Fruit fly (Drosophila melanogaster) whole organism, embryonic: Measurements from ENCODE around the gene CG9372.
A peak's percentile ranks its signal among the peaks of the same experiment; 100 is the strongest.

Experiments used
- Abd-B ChIP-seq: fragments of 200-800 bp; sonication (Bioruptor generic); optimal IDR thresholded peaks from 2 replicates; lab custom pipeline; 2018; ENCODE audit warnings: missing biosample characterization, mild to moderate bottlenecking, missing genetic modification characterization, moderate library complexity
- Aef1 ChIP-seq: fragments of 200-800 bp; sonication (Bioruptor generic); IDR thresholded peaks from 3 replicates; pipeline ENCODE4 v1.3.6; 2022; ENCODE audit warnings: missing biosample characterization, missing genetic modification characterization
- CG14014 ChIP-seq: fragments of 200-800 bp; sonication (Bioruptor generic); IDR thresholded peaks from 2 replicates; pipeline ENCODE4 v1.3.6; 2022; ENCODE audit warnings: missing biosample characterization, missing genetic modification characterization
- CG14667 ChIP-seq: fragments of 200-800 bp; sonication (Bioruptor generic); IDR thresholded peaks from 2 replicates; pipeline ENCODE4 v1.3.6; 2022; ENCODE audit warnings: missing biosample characterization, missing genetic modification characterization
- CG15269 ChIP-seq: fragments of 200-800 bp; sonication (Bioruptor generic); optimal IDR thresholded peaks from 2 replicates; lab custom pipeline; 2018; ENCODE audit warnings: missing biosample characterization, mild to moderate bottlenecking, missing genetic modification characterization, moderate library complexity
- CG1529 ChIP-seq: fragments of 200-800 bp; sonication (Bioruptor generic); optimal IDR thresholded peaks from 3 replicates; lab custom pipeline; 2018; ENCODE audit warnings: missing biosample characterization, missing genetic modification characterization
- CG1602 ChIP-seq: fragments of 200-800 bp; sonication (Bioruptor generic); optimal IDR thresholded peaks from 3 replicates; lab custom pipeline; 2016; ENCODE audit warnings: missing biosample characterization, missing genetic modification characterization
- CG1603 ChIP-seq: fragments of 200-800 bp; sonication (Bioruptor generic); optimal IDR thresholded peaks from 2 replicates; lab custom pipeline; 2019; ENCODE audit warnings: missing biosample characterization, mild to moderate bottlenecking, missing genetic modification characterization, moderate library complexity
- CG2120 ChIP-seq: fragments of 200-800 bp; sonication (Bioruptor generic); optimal IDR thresholded peaks from 3 replicates; lab custom pipeline; 2016; ENCODE audit warnings: missing biosample characterization, missing genetic modification characterization
- CG32767 ChIP-seq: fragments of 200-800 bp; sonication (Bioruptor generic); IDR thresholded peaks from 2 replicates; pipeline ENCODE4 v1.3.6; 2022; ENCODE audit warnings: missing biosample characterization, missing genetic modification characterization
- CG5180 ChIP-seq: fragments of 200-800 bp; sonication (Bioruptor generic); optimal IDR thresholded peaks from 3 replicates; lab custom pipeline; 2017; ENCODE audit warnings: missing biosample characterization, missing genetic modification characterization, mild to moderate bottlenecking, moderate library complexity, missing genetic modification reagents
- CG6813 ChIP-seq: fragments of 200-800 bp; sonication (Bioruptor generic); optimal IDR thresholded peaks from 2 replicates; lab custom pipeline; 2017; ENCODE audit warnings: missing biosample characterization, missing genetic modification characterization, mild to moderate bottlenecking, moderate library complexity, missing genetic modification reagents
- CG7271 ChIP-seq: fragments of 200-800 bp; sonication (Bioruptor generic); optimal IDR thresholded peaks from 2 replicates; lab custom pipeline; 2018; ENCODE audit warnings: missing biosample characterization, mild to moderate bottlenecking, missing genetic modification characterization, moderate library complexity
- CG9932 ChIP-seq: fragments of 200-800 bp; sonication (Bioruptor generic); IDR thresholded peaks from 2 replicates; pipeline ENCODE4 v1.3.6; 2022; ENCODE audit warnings: missing biosample characterization, missing genetic modification characterization
- CTCF ChIP-seq: fragments of 200-800 bp; sonication (Bioruptor generic); optimal IDR thresholded peaks from 2 replicates; lab custom pipeline; 2017; ENCODE audit warnings: missing biosample characterization, mild to moderate bottlenecking, missing genetic modification characterization, moderate library complexity
- D ChIP-seq, 2 experiments: fragments of 200-800 bp in 1 of 2; fragments of >200 bp in 1 of 2; sonication (Bioruptor generic) in 1 of 2; optimal IDR thresholded peaks; 2 replicates in 1 of 2; 3 replicates in 1 of 2; lab custom pipeline; 2017; ENCODE audit warnings: mild to moderate bottlenecking in 1 of 2, missing biosample characterization in 1 of 2, missing genetic modification characterization in 1 of 2, missing genetic modification reagents in 1 of 2
- Dip3 ChIP-seq: fragments of 200-800 bp; sonication (Bioruptor generic); optimal IDR thresholded peaks from 3 replicates; lab custom pipeline; 2016; ENCODE audit warnings: missing biosample characterization, missing genetic modification characterization
- Ets65A ChIP-seq: fragments of 200-800 bp; sonication (Bioruptor generic); peaks from one replicate; lab custom pipeline; 2016; ENCODE audit warnings: missing biosample characterization, missing genetic modification characterization
- Ets97D ChIP-seq: fragments of 200-800 bp; sonication (Bioruptor generic); optimal IDR thresholded peaks from 3 replicates; lab custom pipeline; 2016; ENCODE audit warnings: missing biosample characterization, missing genetic modification characterization
- Fer1 ChIP-seq: fragments of 200-800 bp; sonication (Bioruptor generic); optimal IDR thresholded peaks from 2 replicates; lab custom pipeline; 2017; ENCODE audit warnings: missing biosample characterization, mild to moderate bottlenecking, missing genetic modification characterization
- Hsf ChIP-seq: fragments of 200-800 bp; sonication (Bioruptor generic); optimal IDR thresholded peaks from 3 replicates; lab custom pipeline; 2016; ENCODE audit warnings: missing biosample characterization, missing genetic modification characterization
- Lhr ChIP-seq: fragments of 200-800 bp; sonication (Bioruptor generic); optimal IDR thresholded peaks from 3 replicates; lab custom pipeline; 2017; ENCODE audit warnings: mild to moderate bottlenecking, missing biosample characterization, missing genetic modification reagents, missing genetic modification characterization
- Optix ChIP-seq: fragments of 200-800 bp; sonication (Bioruptor generic); IDR thresholded peaks from 3 replicates; pipeline ENCODE4 v1.3.6; 2022; ENCODE audit warnings: missing biosample characterization, missing genetic modification characterization
- Ssrp ChIP-seq: fragments of 200-800 bp; sonication (Bioruptor generic); optimal IDR thresholded peaks from 2 replicates; lab custom pipeline; 2018; ENCODE audit warnings: missing biosample characterization, mild to moderate bottlenecking, missing genetic modification characterization, moderate library complexity
- Usf ChIP-seq: fragments of 200-800 bp; sonication (Bioruptor generic); optimal IDR thresholded peaks from 2 replicates; lab custom pipeline; 2017; ENCODE audit warnings: missing genotype, missing biosample characterization, missing genetic modification characterization
- aop ChIP-seq: fragments of 200-800 bp; sonication (Bioruptor generic); IDR thresholded peaks from 2 replicates; pipeline ENCODE4 v1.3.6; 2022; ENCODE audit warnings: missing biosample characterization, missing genetic modification characterization
- ash1 ChIP-seq: fragments of 200-800 bp; sonication (Bioruptor generic); optimal IDR thresholded peaks from 2 replicates; lab custom pipeline; 2018; ENCODE audit warnings: missing biosample characterization, mild to moderate bottlenecking, missing genetic modification characterization
- bab2 ChIP-seq: fragments of 200-800 bp; sonication (Bioruptor generic); optimal IDR thresholded peaks from 2 replicates; lab custom pipeline; 2016; ENCODE audit warnings: missing biosample characterization, missing genetic modification characterization
- bigmax ChIP-seq: fragments of 200-800 bp; sonication (Bioruptor generic); optimal IDR thresholded peaks from 2 replicates; lab custom pipeline; 2018; ENCODE audit warnings: missing biosample characterization, mild to moderate bottlenecking, missing genetic modification characterization
- cato ChIP-seq: fragments of 200-800 bp; sonication (Bioruptor generic); optimal IDR thresholded peaks from 2 replicates; lab custom pipeline; 2016; ENCODE audit warnings: missing biosample characterization, missing genetic modification characterization, borderline replicate concordance
- ci ChIP-seq: fragments of 200-800 bp; sonication (Bioruptor generic); IDR thresholded peaks from 3 replicates; pipeline ENCODE4 v1.3.6; 2022; ENCODE audit warnings: missing biosample characterization, missing genetic modification characterization
- croc ChIP-seq: fragments of 200-800 bp; sonication (Bioruptor generic); conservative IDR thresholded peaks from 3 replicates; pipeline ENCODE4 v1.3.6; 2022; ENCODE audit warnings: missing biosample characterization, missing genetic modification characterization
- dpn ChIP-seq, 2 experiments: fragments of 200-800 bp; sonication (Bioruptor generic); optimal IDR thresholded peaks; 3 replicates each; lab custom pipeline; 2016; ENCODE audit warnings: missing biosample characterization in 2 of 2, missing genetic modification characterization in 2 of 2
- eve ChIP-seq, 2 experiments: fragments of >200 bp; optimal IDR thresholded peaks; 2 replicates each; lab custom pipeline; 2017; ENCODE audit warnings: missing biosample characterization in 2 of 2, missing genetic modification characterization in 2 of 2
- gcm2 ChIP-seq: fragments of 200-800 bp; sonication (Bioruptor generic); optimal IDR thresholded peaks from 2 replicates; lab custom pipeline; 2016; ENCODE audit warnings: missing biosample characterization, missing genetic modification characterization
- gro ChIP-seq: fragments of 200-800 bp; sonication (Bioruptor generic); optimal IDR thresholded peaks from 2 replicates; lab custom pipeline; 2016; ENCODE audit warnings: missing biosample characterization, missing genetic modification characterization
- gsb-n ChIP-seq: fragments of 200-800 bp; sonication (Bioruptor generic); optimal IDR thresholded peaks from 3 replicates; lab custom pipeline; 2018; ENCODE audit warnings: missing biosample characterization, mild to moderate bottlenecking, missing genetic modification characterization
- luna ChIP-seq: fragments of 200-800 bp; sonication (Bioruptor generic); optimal IDR thresholded peaks from 2 replicates; lab custom pipeline; 2016; ENCODE audit warnings: missing biosample characterization, missing genetic modification characterization
- nau ChIP-seq: fragments of 200-800 bp; sonication (Bioruptor generic); optimal IDR thresholded peaks from 3 replicates; lab custom pipeline; 2017; ENCODE audit warnings: missing biosample characterization, mild to moderate bottlenecking, missing genetic modification characterization, missing genetic modification reagents
- oc ChIP-seq: fragments of 200-800 bp; sonication (Bioruptor generic); optimal IDR thresholded peaks from 2 replicates; lab custom pipeline; 2018; ENCODE audit warnings: missing biosample characterization, mild to moderate bottlenecking, missing genetic modification characterization, moderate library complexity
- odd ChIP-seq: fragments of 200-800 bp; sonication (Bioruptor generic); optimal IDR thresholded peaks from 2 replicates; lab custom pipeline; 2017; ENCODE audit warnings: missing biosample characterization, mild to moderate bottlenecking, missing genetic modification characterization
- pfk ChIP-seq: fragments of 200-800 bp; sonication (Bioruptor generic); optimal IDR thresholded peaks from 2 replicates; lab custom pipeline; 2018; ENCODE audit warnings: missing biosample characterization, mild to moderate bottlenecking, missing genetic modification characterization, moderate library complexity
- run ChIP-seq: fragments of 200-800 bp; sonication (Bioruptor generic); optimal IDR thresholded peaks from 3 replicates; lab custom pipeline; 2018; ENCODE audit warnings: missing biosample characterization, mild to moderate bottlenecking, missing genetic modification characterization
- sqz ChIP-seq: fragments of 200-800 bp; sonication (Bioruptor generic); optimal IDR thresholded peaks from 3 replicates; lab custom pipeline; 2018; ENCODE audit warnings: missing biosample characterization, mild to moderate bottlenecking, missing genetic modification characterization
- tin ChIP-seq: fragments of 200-800 bp; sonication (Bioruptor generic); optimal IDR thresholded peaks from 3 replicates; lab custom pipeline; 2016; ENCODE audit warnings: missing biosample characterization, missing genetic modification characterization
- tll ChIP-seq, 2 experiments: fragments of 200-800 bp in 1 of 2; fragments of >200 bp in 1 of 2; sonication (Bioruptor generic) in 1 of 2; optimal IDR thresholded peaks; 2 replicates each; lab custom pipeline; 2017 to 2019; ENCODE audit warnings: missing biosample characterization in 2 of 2, missing genetic modification characterization in 2 of 2, mild to moderate bottlenecking in 1 of 2, moderate library complexity in 1 of 2
- twi ChIP-seq: fragments of 200-800 bp; optimal IDR thresholded peaks from 2 replicates; lab custom pipeline; 2019; ENCODE audit warnings: missing biosample characterization, mild to moderate bottlenecking, missing genetic modification characterization, moderate library complexity
- usp ChIP-seq: fragments of >200 bp; optimal IDR thresholded peaks from 2 replicates; lab custom pipeline; 2017; ENCODE audit warnings: missing biosample characterization, missing genetic modification characterization
- z ChIP-seq: fragments of 200-800 bp; sonication (Bioruptor generic); IDR thresholded peaks from 3 replicates; pipeline ENCODE4 v1.3.6; 2022; ENCODE audit warnings: missing biosample characterization, missing genetic modification characterization

Gene CG9372

dm6 chr3L:19632766-19633632 is 27.0 kb downstream of the CG9372 start (continued):
- peak; percentile 22 for TF ChIP-seq ash1
- no peak for TF ChIP-seq CG7271 (tag; lab: Kevin White, UChicago)
- no peak for TF ChIP-seq CG5180 (GFP tag; lab: Kevin White, UChicago)
- TF ChIP-seq gcm2 = peak; percentile 14
- no peak for TF ChIP-seq twi (tag; lab: Kevin White, UChicago)
- TF ChIP-seq tin (GFP tag; lab: Kevin White, UChicago) = peak; percentile 49
- TF ChIP-seq CG32767 = peak; percentile 55; the same call in 1 of the 2 replicates
- TF ChIP-seq run (tag; lab: Kevin White, UChicago) = no peak
- TF ChIP-seq D (optimal IDR thresholded peaks at IDR 0.05; lab: Kevin White, UChicago) = no peak
- TF ChIP-seq D (GFP tag; optimal IDR thresholded peaks at IDR 0.05; lab: Kevin White, UChicago) = no peak
- peak; percentile 3 for TF ChIP-seq Ssrp
- TF ChIP-seq Dip3 = peak; percentile 57
- peak; percentile 72 for TF ChIP-seq gro (GFP tag; lab: Kevin White, UChicago)
- TF ChIP-seq Ets65A (GFP tag; lab: Kevin White, UChicago) = no peak
- TF ChIP-seq CG9932 (GFP tag; lab: Robert Waterston, UW) = peak; percentile 88
- TF ChIP-seq nau (GFP tag; lab: Kevin White, UChicago) = no peak
- no peak for TF ChIP-seq bigmax
- TF ChIP-seq CG6813 = peak; percentile 39
- TF ChIP-seq bab2 (GFP tag; lab: Kevin White, UChicago) = no peak
- no peak for TF ChIP-seq usp (GFP tag; lab: Kevin White, UChicago)
- TF ChIP-seq Lhr = no peak
- peak; percentile 56 for TF ChIP-seq odd
- TF ChIP-seq aop (GFP tag; lab: Robert Waterston, UW) = no peak
- no peak for TF ChIP-seq gsb-n (tag; lab: Kevin White, UChicago)
- TF ChIP-seq CG1529 (GFP tag; lab: Kevin White, UChicago) = no peak
- TF ChIP-seq cato (GFP tag; lab: Kevin White, UChicago) = no peak
- peak; percentile 61; the same call in 2 of the 3 replicates for TF ChIP-seq Aef1 (GFP tag; lab: Robert Waterston, UW)
- TF ChIP-seq tll (GFP tag; optimal IDR thresholded peaks at IDR 0.05; lab: Kevin White, UChicago) = no peak
- TF ChIP-seq CG14014 = peak; percentile 75
- peak; percentile 28 for TF ChIP-seq CG1603 (tag; lab: Kevin White, UChicago)
- TF ChIP-seq croc (GFP tag; lab: Robert Waterston, UW) = no peak
- peak; percentile 67; the same call in 2 of the 3 replicates for TF ChIP-seq ci
- peak; percentile 50 for TF ChIP-seq CG1602 (GFP tag; lab: Kevin White, UChicago)
- peak in 1 of 2 experiments; percentile 66 for TF ChIP-seq eve (GFP tag; optimal IDR thresholded peaks at IDR 0.05; lab: Kevin White, UChicago)
- TF ChIP-seq sqz (GFP tag; lab: Kevin White, UChicago) = no peak
- peak; percentile 57 for TF ChIP-seq CG14667 (GFP tag; lab: Robert Waterston, UW)
- TF ChIP-seq oc (tag; lab: Kevin White, UChicago) = peak; percentile 17
- TF ChIP-seq CG15269 (tag; lab: Kevin White, UChicago) = peak; percentile 67
- TF ChIP-seq Optix (GFP tag; lab: Robert Waterston, UW) = no peak
- no peak for TF ChIP-seq luna
- TF ChIP-seq Hsf = peak; percentile 65
- no peak for TF ChIP-seq Ets97D
- no peak for TF ChIP-seq z (GFP tag; lab: Robert Waterston, UW)
- TF ChIP-seq pfk = no peak
- peak; percentile 71 for TF ChIP-seq Fer1 (GFP tag; lab: Kevin White, UChicago)
- TF ChIP-seq dpn (GFP tag; optimal IDR thresholded peaks at IDR 0.05; lab: Kevin White, UChicago) = peak in 1 of 2 experiments; percentile 72
- TF ChIP-seq Usf (GFP tag; lab: Kevin White, UChicago) = peak; percentile 57
- TF ChIP-seq CTCF (GFP tag; lab: Kevin White, UChicago) = no peak
- TF ChIP-seq Abd-B (GFP tag; lab: Kevin White, UChicago) = peak; percentile 14
- TF ChIP-seq CG2120 (GFP tag; lab: Kevin White, UChicago) = peak; percentile 89
